Fruit fly (Drosophila melanogaster): ENCODE data around the gene CG8892.

DNA sequence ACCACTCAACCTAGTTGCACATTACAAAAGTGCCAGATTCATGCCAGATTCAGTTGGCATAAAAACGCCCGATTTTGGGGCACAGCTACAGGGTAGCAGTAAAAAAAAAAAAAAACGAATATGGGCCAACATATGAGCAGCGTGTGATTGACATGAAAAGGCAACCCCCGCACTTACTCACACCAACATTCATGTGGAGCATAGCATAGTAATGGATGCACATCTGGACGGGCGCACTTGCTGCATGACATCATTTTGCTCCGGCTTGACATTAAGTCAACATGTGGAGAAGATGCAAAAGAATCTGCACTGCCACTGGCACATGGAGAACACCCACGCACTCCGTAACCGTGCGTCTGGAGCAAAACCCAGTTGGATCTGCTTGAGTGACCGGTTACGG is 41.2 kb upstream of the CG8892 start:
- no peak for TF ChIP-seq kay (GFP tag; ENCODE audit: borderline replicate concordance)
- no peak for TF ChIP-seq toe (GFP tag; optimal IDR thresholded peaks at IDR 0.05)
- no peak for TF ChIP-seq CG33017 (tag; optimal IDR thresholded peaks at IDR 0.05)
- TF ChIP-seq tj (GFP tag; optimal IDR thresholded peaks at IDR 0.05) = no peak
- TF ChIP-seq ovo (GFP tag; optimal IDR thresholded peaks at IDR 0.05) = no peak
- TF ChIP-seq pad (GFP tag; optimal IDR thresholded peaks at IDR 0.05) = no peak
- TF ChIP-seq CG7045 (GFP tag; optimal IDR thresholded peaks at IDR 0.05) = no peak
- TF ChIP-seq cic (GFP tag; optimal IDR thresholded peaks at IDR 0.05) = no peak
- no peak for TF ChIP-seq CG12768 (GFP tag; optimal IDR thresholded peaks at IDR 0.05)
- no peak for TF ChIP-seq Crg-1 (GFP tag; optimal IDR thresholded peaks at IDR 0.05)

All from whole organism, adult.